Fruit fly (Drosophila melanogaster) whole organism: ENCODE results near the gene Pus7.
A peak's percentile ranks its signal among the peaks of the same experiment; 100 is the strongest.

Experiments used
- CG8478 ChIP-seq: fragments of >200 bp; optimal IDR thresholded peaks from 2 replicates; lab custom pipeline; 2018; ENCODE audit warnings: inconsistent platforms
- Dll ChIP-seq: fragments of >200 bp; optimal IDR thresholded peaks from 2 replicates; lab custom pipeline; 2017
- EcR ChIP-seq, 2 experiments: fragments of >200 bp; optimal IDR thresholded peaks; 2 replicates each; lab custom pipeline; 2017; ENCODE audit warnings: missing biosample characterization in 2 of 2, missing genetic modification characterization in 2 of 2, missing genetic modification reagents in 2 of 2
- pan ChIP-seq: fragments of >200 bp; optimal IDR thresholded peaks from 2 replicates; lab custom pipeline; 2017
- psq ChIP-seq: fragments of >200 bp; optimal IDR thresholded peaks from 2 replicates; lab custom pipeline; 2017
- usp ChIP-seq: fragments of >200 bp; optimal IDR thresholded peaks from 2 replicates; lab custom pipeline; 2017; ENCODE audit warnings: missing biosample characterization, missing genetic modification characterization, mixed read lengths

The Pus7 gene

DNA sequence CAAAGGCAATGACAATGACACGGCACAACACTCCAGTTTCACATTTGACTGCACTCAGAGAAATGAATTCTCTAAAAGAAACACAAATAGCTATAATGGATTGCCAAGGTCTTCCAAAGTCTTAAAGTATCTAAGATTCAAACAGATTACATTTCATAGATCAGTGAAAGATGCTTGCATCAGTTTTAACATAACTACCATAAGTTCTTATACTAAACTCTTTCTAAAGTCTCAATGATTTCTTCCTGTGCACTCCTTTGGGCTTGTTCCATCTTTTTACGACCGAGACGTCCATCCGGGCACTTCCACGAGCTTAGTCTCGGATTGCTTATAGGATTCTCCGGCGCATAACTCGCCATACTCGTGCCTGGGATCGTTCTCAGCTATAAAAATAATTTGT, 32.4 kb downstream of the Pus7 start:
- TF ChIP-seq Dll (no peak), pan (no peak), psq (no peak), EcR (GFP tag; optimal IDR thresholded peaks at IDR 0.05; lab: Kevin White, UChicago) (no peak), usp (GFP tag; lab: Kevin White, UChicago) (no peak), CG8478 (lab: Kevin White, UChicago) (no peak)

dm6 chr3L:8543866-8544265, 34.1 kb downstream of the Pus7 start:
- TF ChIP-seq psq (no peak), EcR (GFP tag; optimal IDR thresholded peaks at IDR 0.05; lab: Kevin White, UChicago) (no peak), usp (GFP tag; lab: Kevin White, UChicago) (no peak), pan (no peak), CG8478 (lab: Kevin White, UChicago) (no peak), Dll (no peak)

dm6 chr3L:8544710-8545109, 34.9 kb downstream of the Pus7 start, which contains the start of gene rhea:
TSS of gene rhea (plus strand) at chr3L:8545001.
- TF ChIP-seq Dll = no peak
- no peak for TF ChIP-seq EcR (GFP tag; optimal IDR thresholded peaks at IDR 0.05; lab: Kevin White, UChicago)
- no peak for TF ChIP-seq psq
- no peak for TF ChIP-seq usp (GFP tag; lab: Kevin White, UChicago)
- no peak for TF ChIP-seq pan
- no peak for TF ChIP-seq CG8478 (lab: Kevin White, UChicago)

DNA sequence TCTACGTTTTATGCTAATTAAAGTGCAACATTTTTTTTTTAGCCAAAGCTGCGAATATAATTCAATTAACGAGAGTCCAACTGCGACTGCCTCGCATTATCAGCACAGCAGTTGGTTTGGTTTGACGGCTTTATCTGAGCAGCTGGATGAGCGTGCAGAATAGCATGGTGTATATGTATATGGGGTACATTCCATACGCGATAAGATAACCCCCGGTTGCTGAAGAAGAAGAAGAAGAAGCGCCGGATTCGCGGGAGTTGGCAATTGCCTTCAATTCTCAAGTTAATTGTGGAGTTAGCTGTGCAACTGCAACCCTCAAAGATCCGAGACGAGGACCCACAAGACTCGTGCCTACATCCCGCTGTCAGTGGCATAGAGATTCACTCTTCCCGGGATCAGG, 35.7 kb downstream of the Pus7 start:
- no peak for TF ChIP-seq CG8478 (lab: Kevin White, UChicago)
- TF ChIP-seq psq = no peak
- TF ChIP-seq Dll = no peak
- no peak for TF ChIP-seq EcR (GFP tag; optimal IDR thresholded peaks at IDR 0.05; lab: Kevin White, UChicago)
- no peak for TF ChIP-seq pan
- TF ChIP-seq usp (GFP tag; lab: Kevin White, UChicago) = no peak

- TF ChIP-seq CG8478 (lab: Kevin White, UChicago) = no peak
- peak; percentile 44 to 60 for TF ChIP-seq EcR (GFP tag; optimal IDR thresholded peaks at IDR 0.05; lab: Kevin White, UChicago)
- TF ChIP-seq Dll = no peak
- TF ChIP-seq psq = no peak
- TF ChIP-seq usp (GFP tag; lab: Kevin White, UChicago) = no peak
- no peak for TF ChIP-seq pan
These were observed 36.6 kb downstream of the Pus7 start for dm6 chr3L:8546355-8546771.

DNA sequence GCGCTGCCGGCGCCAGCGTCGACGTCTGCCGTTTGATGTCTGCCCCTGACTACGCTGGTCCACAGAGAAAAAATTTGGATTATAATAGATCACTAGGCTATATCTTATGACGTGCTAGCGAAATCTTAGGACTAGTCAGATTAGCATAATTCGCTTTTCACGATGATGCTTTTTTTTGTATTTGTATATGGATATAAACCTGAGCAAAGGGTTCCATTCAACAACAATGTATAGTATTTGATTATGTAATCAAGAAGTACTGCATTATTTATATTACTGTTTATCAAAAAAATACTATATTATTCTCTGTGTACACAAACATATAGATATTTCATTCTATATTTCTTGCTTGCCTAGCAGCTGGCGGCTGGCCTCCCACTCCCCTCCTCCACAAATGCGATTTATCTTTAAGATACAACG, 37.3 kb downstream of the Pus7 start:
- TF ChIP-seq pan = no peak
- TF ChIP-seq CG8478 (lab: Kevin White, UChicago) = no peak
- no peak for TF ChIP-seq usp (GFP tag; lab: Kevin White, UChicago)
- TF ChIP-seq psq = no peak
- TF ChIP-seq Dll = no peak
- no peak for TF ChIP-seq EcR (GFP tag; optimal IDR thresholded peaks at IDR 0.05; lab: Kevin White, UChicago)

DNA sequence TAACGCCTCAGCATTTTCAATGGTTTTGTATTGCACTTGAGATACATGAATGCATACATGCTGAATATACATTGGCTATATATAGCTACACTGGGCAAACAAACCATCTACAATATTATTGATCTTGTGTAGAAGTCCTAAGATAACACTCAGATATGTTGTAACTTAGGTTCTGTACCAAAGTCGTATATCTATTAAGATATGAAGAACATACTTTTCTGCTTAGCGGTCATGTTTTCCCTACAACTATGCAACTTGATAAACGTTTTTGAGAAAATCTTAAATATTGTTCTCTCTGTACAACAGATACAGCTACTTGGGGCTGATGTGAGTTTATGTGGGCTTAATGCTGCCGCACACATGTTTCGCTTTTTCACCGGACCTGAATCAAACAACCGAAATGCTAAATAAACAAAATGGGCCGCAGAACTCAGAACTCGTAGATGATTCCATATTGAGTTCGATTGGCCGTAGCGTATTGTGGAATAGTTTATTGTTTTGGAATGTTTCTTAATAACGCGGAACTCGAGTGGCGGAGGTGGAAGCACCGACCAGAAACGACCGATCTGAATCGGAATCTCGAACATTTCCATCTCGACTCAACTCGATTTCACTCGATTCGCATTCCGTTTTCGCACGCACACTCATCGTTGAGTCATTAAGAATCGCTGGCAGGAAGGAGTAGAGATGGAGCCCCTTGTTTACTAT, 39.5 kb downstream of the Pus7 start:
- TF ChIP-seq psq (no peak), usp (GFP tag; lab: Kevin White, UChicago) (no peak), Dll (no peak), pan (no peak), CG8478 (lab: Kevin White, UChicago) (no peak), EcR (GFP tag; optimal IDR thresholded peaks at IDR 0.05; lab: Kevin White, UChicago) (no peak)

- TF ChIP-seq CG8478 (lab: Kevin White, UChicago) = no peak
These were observed 41.0 kb downstream of the Pus7 start for dm6 chr3L:8550836-8551235.

dm6 chr3L:8553125-8553524, 43.3 kb downstream of the Pus7 start:
- no peak for TF ChIP-seq EcR (GFP tag; optimal IDR thresholded peaks at IDR 0.05; lab: Kevin White, UChicago)
- no peak for TF ChIP-seq psq
- no peak for TF ChIP-seq pan
- TF ChIP-seq usp (GFP tag; lab: Kevin White, UChicago) = no peak
- no peak for TF ChIP-seq CG8478 (lab: Kevin White, UChicago)
- TF ChIP-seq Dll = no peak

- no peak for TF ChIP-seq CG8478 (lab: Kevin White, UChicago)
- peak in 1 of 2 experiments; percentile 53 for TF ChIP-seq EcR (GFP tag; optimal IDR thresholded peaks at IDR 0.05; lab: Kevin White, UChicago)
- no peak for TF ChIP-seq usp (GFP tag; lab: Kevin White, UChicago)
These were observed 44.3 kb downstream of the Pus7 start for dm6 chr3L:8554024-8554642.

DNA sequence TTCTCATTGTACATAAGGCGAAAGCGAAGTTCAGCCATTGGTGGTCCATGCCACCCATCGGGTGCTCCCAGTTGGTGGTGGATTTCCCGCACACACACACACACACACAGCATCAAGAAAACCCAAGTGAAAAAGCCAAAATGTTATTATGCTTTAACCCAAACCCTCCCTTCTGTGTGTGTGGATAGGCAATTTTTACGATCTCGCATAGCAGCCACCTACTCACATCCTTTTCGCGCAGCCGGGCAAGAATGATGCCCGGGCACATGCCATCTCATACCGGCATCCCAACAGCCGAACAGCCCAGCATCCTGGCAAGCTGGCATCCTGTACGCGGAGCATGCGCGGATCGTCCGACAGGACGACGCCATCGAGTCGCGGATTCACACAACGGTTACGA, 47.2 kb downstream of the Pus7 start:
- TF ChIP-seq Dll (no peak), psq (no peak), EcR (GFP tag; optimal IDR thresholded peaks at IDR 0.05; lab: Kevin White, UChicago) (no peak), CG8478 (lab: Kevin White, UChicago) (no peak), pan (no peak), usp (GFP tag; lab: Kevin White, UChicago) (no peak)

- TF ChIP-seq Dll (no peak), usp (GFP tag; lab: Kevin White, UChicago) (no peak), EcR (GFP tag; optimal IDR thresholded peaks at IDR 0.05; lab: Kevin White, UChicago) (no peak), CG8478 (lab: Kevin White, UChicago) (no peak), psq (no peak), pan (no peak)
These were observed 50.0 kb downstream of the Pus7 start for dm6 chr3L:8559754-8560328.

DNA sequence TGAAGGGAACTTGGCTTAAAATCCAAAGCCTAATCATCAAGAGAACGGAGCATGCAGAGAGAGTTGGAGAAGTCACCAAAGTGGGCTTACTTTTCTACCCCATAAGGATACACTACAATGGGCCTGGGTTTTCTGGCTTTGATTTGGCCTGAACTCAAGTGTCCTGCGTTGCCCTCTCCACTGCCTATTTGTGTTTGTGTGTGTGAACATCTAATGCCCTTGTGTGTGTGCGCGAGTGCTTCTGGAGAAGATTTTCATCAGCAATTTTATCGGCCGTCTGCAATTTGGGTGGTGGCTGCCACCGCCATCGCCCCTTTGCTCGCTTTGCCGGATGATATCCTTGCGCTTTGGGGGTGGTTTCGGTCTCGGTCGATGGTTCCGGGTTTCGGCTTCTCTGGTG, 50.8 kb downstream of the Pus7 start:
- no peak for TF ChIP-seq EcR (GFP tag; optimal IDR thresholded peaks at IDR 0.05; lab: Kevin White, UChicago)
- TF ChIP-seq usp (GFP tag; lab: Kevin White, UChicago) = no peak
- no peak for TF ChIP-seq CG8478 (lab: Kevin White, UChicago)
- no peak for TF ChIP-seq pan
- TF ChIP-seq psq = no peak
- no peak for TF ChIP-seq Dll
